Fruit fly (Drosophila melanogaster) Kc167 (cell line): ENCODE results near the gene CG34007.

Experiments used
- Myc ChIP-seq: fragments of >200 bp; optimal IDR thresholded peaks from 2 replicates; lab custom pipeline; 2017; ENCODE audit warnings: missing external identifiers
- Sin3A ChIP-seq: fragments of >200 bp; optimal IDR thresholded peaks from 2 replicates; lab custom pipeline; 2018; ENCODE audit warnings: missing external identifiers
- h ChIP-seq: fragments of >200 bp; optimal IDR thresholded peaks from 3 replicates; lab custom pipeline; 2018; ENCODE audit warnings: missing external identifiers
- insv ChIP-seq: fragments of >200 bp; optimal IDR thresholded peaks from 3 replicates; lab custom pipeline; 2018; ENCODE audit warnings: missing external identifiers
- psq ChIP-seq: fragments of >200 bp; optimal IDR thresholded peaks from 2 replicates; lab custom pipeline; 2017; ENCODE audit warnings: missing external identifiers
- ttk ChIP-seq: sonication (Bioruptor generic); optimal IDR thresholded peaks from 2 replicates; lab custom pipeline; 2017; ENCODE audit warnings: missing external identifiers

dm6 chr2L:20473285-20473684 lies 21.5 kb upstream of the CG34007 start, which contains the start of gene CG43233:
- TF ChIP-seq ttk (lab: Kevin White, UChicago) (no peak), h (lab: Kevin White, UChicago) (no peak), psq (no peak), Myc (no peak), insv (lab: Kevin White, UChicago) (no peak), Sin3A (lab: Kevin White, UChicago) (no peak)
